Worm (Caenorhabditis elegans) whole organism, mixed stage, embryonic: ENCODE measurements around the gene fbxa-43.

Experiments used
- elt-1 ChIP-seq: sonication (generic microtip); optimal IDR thresholded peaks from 2 replicates; lab custom pipeline; 2017; ENCODE audit warnings: missing genetic modification characterization, mild to moderate bottlenecking, missing compliant biosample characterization, antibody characterized with exemption, moderate library complexity, borderline replicate concordance; ENCODE audit not compliant: insufficient read depth
- elt-3 ChIP-seq: fragments of 150-350 bp; optimal IDR thresholded peaks from 2 replicates; lab custom pipeline; 2014; ENCODE audit warnings: missing biosample characterization, missing genetic modification characterization
- ham-2 ChIP-seq: fragments of 200-800 bp; sonication (Bioruptor generic); optimal IDR thresholded peaks from 2 replicates; lab custom pipeline; 2018; ENCODE audit warnings: mild to moderate bottlenecking, missing genetic modification characterization, missing compliant biosample characterization
- hlh-1 ChIP-seq: fragments of 150-350 bp; optimal IDR thresholded peaks from 2 replicates; lab custom pipeline; 2014; ENCODE audit warnings: missing biosample characterization, missing genetic modification reagents, missing genetic modification characterization
- lin-13 ChIP-seq: fragments of 150-350 bp; optimal IDR thresholded peaks from 2 replicates; lab custom pipeline; 2014; ENCODE audit warnings: missing biosample characterization, missing genetic modification characterization
- lsy-2 ChIP-seq: fragments of 150-350 bp; optimal IDR thresholded peaks from 2 replicates; lab custom pipeline; 2014; ENCODE audit warnings: missing biosample characterization, missing genetic modification characterization
- mls-2 ChIP-seq: sonication (generic microtip); optimal IDR thresholded peaks from 2 replicates; lab custom pipeline; 2016; ENCODE audit warnings: mild to moderate bottlenecking, missing genetic modification characterization, moderate library complexity, missing compliant biosample characterization
- unc-120 ChIP-seq: sonication (generic microtip); optimal IDR thresholded peaks from 2 replicates; lab custom pipeline; 2017; ENCODE audit warnings: missing genetic modification characterization, missing compliant biosample characterization; ENCODE audit not compliant: poor library complexity, severe bottlenecking
- unc-39 ChIP-seq: fragments of 150-350 bp; optimal IDR thresholded peaks from 2 replicates; lab custom pipeline; 2014; ENCODE audit warnings: missing biosample characterization, missing genetic modification characterization

- TF ChIP-seq hlh-1 (tag; lab: Kevin White, UChicago) (no peak), elt-1 (tag; lab: Kevin White, UChicago) (no peak), ham-2 (no peak), unc-120 (tag; lab: Kevin White, UChicago) (no peak), unc-39 (tag; lab: Kevin White, UChicago) (no peak), mls-2 (tag; lab: Kevin White, UChicago) (no peak), lin-13 (tag; lab: Kevin White, UChicago) (no peak), lsy-2 (tag; lab: Kevin White, UChicago) (no peak), elt-3 (tag; lab: Kevin White, UChicago) (no peak)
Observed at ce11 chrIII:2219408-2219807, 39.4 kb downstream of the fbxa-43 start, which contains the start of gene fbxa-12.
